Worm (Caenorhabditis elegans) whole organism, young adult: ENCODE results near the gene R166.3.

ENCODE experiments used
- F22D6.2 ChIP-seq: sonication (generic microtip); optimal IDR thresholded peaks from 2 replicates; lab custom pipeline; 2016; ENCODE audit warnings: mild to moderate bottlenecking, missing genetic modification characterization, missing compliant biosample characterization
- F33H1.4 ChIP-seq: fragments of 200-800 bp; sonication (Bioruptor generic); IDR thresholded peaks from 2 replicates; pipeline ENCODE4 v1.3.6; 2022; ENCODE audit warnings: missing genetic modification reagents, missing genetic modification characterization, missing compliant biosample characterization
- F49E8.2 ChIP-seq: sonication (generic microtip); optimal IDR thresholded peaks from 3 replicates; lab custom pipeline; 2017; ENCODE audit warnings: missing genetic modification characterization, mild to moderate bottlenecking, missing compliant biosample characterization, antibody characterized with exemption, moderate library complexity; ENCODE audit not compliant: insufficient read depth
- ceh-27 ChIP-seq: fragments of 200-800 bp; sonication (Bioruptor generic); optimal IDR thresholded peaks from 2 replicates; lab custom pipeline; 2018; ENCODE audit warnings: mild to moderate bottlenecking, missing genetic modification characterization, moderate library complexity, missing compliant biosample characterization
- fkh-3 ChIP-seq: sonication (generic microtip); optimal IDR thresholded peaks from 2 replicates; lab custom pipeline; 2016; ENCODE audit warnings: mild to moderate bottlenecking, missing genetic modification characterization, missing compliant biosample characterization
- lir-1 ChIP-seq: fragments of 200-800 bp; sonication (Bioruptor generic); conservative IDR thresholded peaks from 2 replicates; pipeline ENCODE4 v1.3.6; 2022; ENCODE audit warnings: missing genetic modification reagents, missing genetic modification characterization, missing compliant biosample characterization
- repo-1 ChIP-seq: sonication (generic microtip); optimal IDR thresholded peaks from 2 replicates; lab custom pipeline; 2017; ENCODE audit warnings: mild to moderate bottlenecking, missing genetic modification characterization, missing compliant biosample characterization

ce11 chrII:10555484-10556075 lies 16.4 kb upstream of the R166.3 start:
- no peak for TF ChIP-seq F49E8.2 (tag; lab: Kevin White, UChicago)
- no peak for TF ChIP-seq repo-1 (tag; lab: Kevin White, UChicago)
- no peak for TF ChIP-seq fkh-3 (tag; lab: Kevin White, UChicago)
- peak; percentile 7; the same call in 1 of the 2 replicates for TF ChIP-seq F33H1.4 (GFP tag; lab: Robert Waterston, UW)
- no peak for TF ChIP-seq ceh-27 (GFP tag; lab: Kevin White, UChicago)
- no peak for TF ChIP-seq F22D6.2 (tag; lab: Kevin White, UChicago)
- peak; percentile 15; the same call in 1 of the 2 replicates for TF ChIP-seq lir-1
